Worm (Caenorhabditis elegans) whole organism, early embryonic: ENCODE data around the gene srx-56.

Experiments used
- B0310.2 ChIP-seq: sonication (generic microtip); optimal IDR thresholded peaks from 2 replicates; lab custom pipeline; 2016; ENCODE audit warnings: mild to moderate bottlenecking, missing genetic modification characterization, missing compliant biosample characterization
- F13C5.2 ChIP-seq: sonication (generic microtip); optimal IDR thresholded peaks from 2 replicates; lab custom pipeline; 2017; ENCODE audit warnings: mild to moderate bottlenecking, missing genetic modification characterization, inconsistent platforms, missing compliant biosample characterization
- aly-1 ChIP-seq: sonication (generic microtip); optimal IDR thresholded peaks from 2 replicates; lab custom pipeline; 2016; ENCODE audit warnings: missing genetic modification characterization, missing compliant biosample characterization
- ama-1 ChIP-seq: fragments of 150-350 bp; optimal IDR thresholded peaks from 2 replicates; lab custom pipeline; 2014
- ceh-13 ChIP-seq: fragments of 200-800 bp; sonication (Bioruptor generic); optimal IDR thresholded peaks from 2 replicates; lab custom pipeline; 2018; ENCODE audit warnings: mild to moderate bottlenecking, missing genetic modification characterization, missing compliant biosample characterization
- ceh-36 ChIP-seq: sonication (generic microtip); optimal IDR thresholded peaks from 2 replicates; lab custom pipeline; 2016; ENCODE audit warnings: missing genetic modification characterization, inconsistent platforms, missing compliant biosample characterization
- ets-7 ChIP-seq: sonication (generic microtip); optimal IDR thresholded peaks from 2 replicates; lab custom pipeline; 2016; ENCODE audit warnings: missing genotype, missing genetic modification characterization, missing compliant biosample characterization
- flt-1 ChIP-seq: fragments of 200-800 bp; sonication (Bioruptor generic); IDR thresholded peaks from 2 replicates; pipeline ENCODE4 v1.3.6; 2022; ENCODE audit warnings: missing genetic modification characterization, missing compliant biosample characterization
- hmbx-1 ChIP-seq: sonication (generic microtip); optimal IDR thresholded peaks from 2 replicates; lab custom pipeline; 2016; ENCODE audit warnings: mild to moderate bottlenecking, missing genetic modification characterization, missing compliant biosample characterization
- hmg-4 ChIP-seq: fragments of 200-800 bp; sonication (Bioruptor generic); optimal IDR thresholded peaks from 2 replicates; lab custom pipeline; 2018; ENCODE audit warnings: mild to moderate bottlenecking, missing genetic modification characterization, missing compliant biosample characterization
- hnd-1 ChIP-seq: sonication (generic microtip); optimal IDR thresholded peaks from 2 replicates; lab custom pipeline; 2016; ENCODE audit warnings: missing genetic modification characterization, missing compliant biosample characterization
- pes-1 ChIP-seq: fragments of 200-800 bp; sonication (Bioruptor generic); IDR thresholded peaks from 2 replicates; pipeline ENCODE4 v1.3.6; 2022; ENCODE audit warnings: missing genetic modification reagents, missing genetic modification characterization, missing compliant biosample characterization
- scrt-1 ChIP-seq: fragments of 200-800 bp; sonication (Bioruptor generic); IDR thresholded peaks from 2 replicates; pipeline ENCODE4 v1.3.6; 2022; ENCODE audit warnings: missing genetic modification characterization, missing compliant biosample characterization
- sea-1 ChIP-seq: fragments of 200-800 bp; sonication (Bioruptor generic); conservative IDR thresholded peaks from 2 replicates; pipeline ENCODE4 v1.3.6; 2022; ENCODE audit warnings: missing genetic modification characterization, missing compliant biosample characterization
- tbx-11 ChIP-seq: fragments of 200-800 bp; sonication (Bioruptor generic); IDR thresholded peaks from 2 replicates; pipeline ENCODE4 v1.3.6; 2022; ENCODE audit warnings: missing genetic modification characterization, missing compliant biosample characterization
- tbx-37 ChIP-seq: fragments of 200-800 bp; sonication (Bioruptor generic); conservative IDR thresholded peaks from 2 replicates; pipeline ENCODE4 v1.3.6; 2022; ENCODE audit warnings: missing genetic modification reagents, missing genetic modification characterization, missing compliant biosample characterization
- tra-4 ChIP-seq: sonication (generic microtip); optimal IDR thresholded peaks from 2 replicates; lab custom pipeline; 2017; ENCODE audit warnings: missing genetic modification characterization, missing compliant biosample characterization

Gene srx-56

ce11 chrV:7387755-7388154, 13.6 kb downstream of the srx-56 start, which contains the start of gene C02H6.3:
Gene C02H6.3, minus strand, starts transcription at chrV:7387855.
- TF ChIP-seq aly-1 (tag; lab: Kevin White, UChicago) (no peak), sea-1 (no peak), ets-7 (tag; lab: Kevin White, UChicago) (no peak), flt-1 (GFP tag; lab: Robert Waterston, UW) (no peak), F13C5.2 (no peak), tbx-37 (no peak), hmg-4 (GFP tag; lab: Kevin White, UChicago) (no peak)

DNA sequence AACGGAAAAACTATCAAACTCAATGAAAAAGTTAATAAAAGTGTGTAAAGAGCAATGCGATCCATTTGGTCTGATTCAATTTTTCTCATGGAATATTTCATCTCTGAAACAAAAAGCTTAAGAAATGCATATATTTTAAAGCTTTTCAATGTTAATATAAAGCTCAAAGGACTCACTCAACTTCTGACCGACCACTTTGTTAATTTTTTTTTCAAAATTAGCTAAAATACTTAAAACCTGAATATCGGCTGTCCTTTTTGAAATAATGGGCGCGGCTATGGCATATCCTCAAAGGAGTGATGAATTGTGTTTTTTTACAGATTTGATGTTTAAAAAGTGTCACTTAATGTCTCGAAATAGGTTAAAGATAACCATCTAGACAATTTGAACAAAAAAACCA, 15.6 kb downstream of the srx-56 start, which contains the start of gene C02H6.1:
TSS of gene C02H6.1 (minus strand) at position 101 of the 400 bp plus-strand sequence.
- TF ChIP-seq hmg-4 (GFP tag; lab: Kevin White, UChicago) = no peak
- no peak for TF ChIP-seq hnd-1 (tag; lab: Kevin White, UChicago)
- TF ChIP-seq sea-1 = no peak
- TF ChIP-seq ceh-36 (tag; lab: Kevin White, UChicago) = no peak
- TF ChIP-seq ets-7 (tag; lab: Kevin White, UChicago) = no peak
- TF ChIP-seq tbx-11 (GFP tag; lab: Robert Waterston, UW) = no peak
- TF ChIP-seq aly-1 (tag; lab: Kevin White, UChicago) = no peak
- no peak for TF ChIP-seq hmbx-1 (tag; lab: Kevin White, UChicago)

DNA sequence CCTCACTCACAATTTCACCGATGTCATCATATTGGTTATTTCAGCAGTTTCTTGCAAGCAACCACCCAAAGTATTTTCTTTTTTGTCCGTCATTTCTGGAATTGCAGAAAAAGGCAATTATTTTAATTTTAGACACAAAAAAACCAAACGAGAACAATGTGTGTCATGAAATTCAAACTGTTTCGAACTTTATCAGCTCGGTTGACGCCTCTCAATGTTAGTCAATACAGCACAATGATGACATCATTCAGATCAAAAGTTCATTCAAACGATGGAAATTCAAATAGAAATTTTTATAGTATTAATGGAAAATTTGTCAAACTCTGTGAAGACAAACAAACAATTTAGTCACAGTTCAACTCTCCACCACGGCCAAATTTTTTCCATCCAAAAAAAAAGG, 17.7 kb downstream of the srx-56 start, which contains the start of gene fbxa-105:
TSS of gene fbxa-105 (minus strand) at position 97 of the 400 bp plus-strand sequence.
- no peak for TF ChIP-seq hnd-1 (tag; lab: Kevin White, UChicago)
- TF ChIP-seq ama-1 (lab: Kevin White, UChicago) = no peak
- no peak for TF ChIP-seq F13C5.2
- TF ChIP-seq aly-1 (tag; lab: Kevin White, UChicago) = no peak
- TF ChIP-seq tbx-37 = no peak
- TF ChIP-seq scrt-1 = no peak
- no peak for TF ChIP-seq pes-1 (GFP tag; lab: Robert Waterston, UW)
- no peak for TF ChIP-seq tra-4 (tag; lab: Kevin White, UChicago)
- no peak for TF ChIP-seq ets-7 (tag; lab: Kevin White, UChicago)
- TF ChIP-seq sea-1 = no peak
- no peak for TF ChIP-seq flt-1 (GFP tag; lab: Robert Waterston, UW)
- TF ChIP-seq hmbx-1 (tag; lab: Kevin White, UChicago) = no peak
- TF ChIP-seq tbx-11 (GFP tag; lab: Robert Waterston, UW) = no peak
- TF ChIP-seq ceh-13 = no peak
- TF ChIP-seq ceh-36 (tag; lab: Kevin White, UChicago) = no peak
- TF ChIP-seq B0310.2 (tag; lab: Kevin White, UChicago) = no peak
- TF ChIP-seq hmg-4 (GFP tag; lab: Kevin White, UChicago) = no peak

DNA sequence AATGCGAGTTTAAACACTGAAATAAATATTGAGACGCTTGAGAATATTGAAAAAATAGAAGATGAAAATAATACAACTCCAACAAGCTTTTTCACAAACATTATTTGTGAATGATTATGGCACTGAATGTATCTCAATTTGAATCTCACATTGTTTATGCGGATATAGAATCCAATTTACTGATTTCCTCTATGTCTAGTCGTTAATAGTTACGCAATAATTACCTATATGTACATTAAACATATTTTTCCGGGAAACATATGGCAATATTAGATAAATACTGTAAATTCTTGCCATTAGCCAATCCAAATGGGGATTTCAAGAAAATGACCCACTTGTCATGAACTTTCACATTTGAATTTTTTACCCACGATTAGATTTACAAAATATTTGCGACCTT, 21.2 kb downstream of the srx-56 start, which contains the start of gene srx-9:
TSS of gene srx-9 (minus strand) at position 101 of the 400 bp plus-strand sequence.
- TF ChIP-seq scrt-1 (no peak), pes-1 (GFP tag; lab: Robert Waterston, UW) (no peak), aly-1 (tag; lab: Kevin White, UChicago) (no peak), ceh-36 (tag; lab: Kevin White, UChicago) (no peak), ama-1 (lab: Kevin White, UChicago) (no peak), F13C5.2 (no peak), hmbx-1 (tag; lab: Kevin White, UChicago) (no peak), hnd-1 (tag; lab: Kevin White, UChicago) (no peak), tra-4 (tag; lab: Kevin White, UChicago) (no peak), ets-7 (tag; lab: Kevin White, UChicago) (no peak), tbx-11 (GFP tag; lab: Robert Waterston, UW) (no peak), B0310.2 (tag; lab: Kevin White, UChicago) (no peak), hmg-4 (GFP tag; lab: Kevin White, UChicago) (no peak), tbx-37 (no peak)

- no peak for TF ChIP-seq tra-4 (tag; lab: Kevin White, UChicago)
- TF ChIP-seq ets-7 (tag; lab: Kevin White, UChicago) = no peak
- no peak for TF ChIP-seq B0310.2 (tag; lab: Kevin White, UChicago)
- TF ChIP-seq aly-1 (tag; lab: Kevin White, UChicago) = no peak
- no peak for TF ChIP-seq pes-1 (GFP tag; lab: Robert Waterston, UW)
- TF ChIP-seq tbx-37 = no peak
- no peak for TF ChIP-seq scrt-1
- no peak for TF ChIP-seq tbx-11 (GFP tag; lab: Robert Waterston, UW)
These were observed 25.0 kb downstream of the srx-56 start, which contains the start of gene gst-41 for ce11 chrV:7399202-7399601. Gene gst-41, minus strand, starts transcription at chrV:7399302.

- TF ChIP-seq hmg-4 (GFP tag; lab: Kevin White, UChicago) (no peak), ceh-13 (no peak), ama-1 (lab: Kevin White, UChicago) (no peak), tbx-37 (no peak), sea-1 (no peak), F13C5.2 (no peak)
These were observed 25.9 kb downstream of the srx-56 start, which contains the start of gene cnc-9 for ce11 chrV:7400095-7400494. Gene cnc-9, minus strand, starts transcription at chrV:7400195.

ce11 chrV:7400588-7400987, 26.4 kb downstream of the srx-56 start, which contains the start of gene srx-60:
Gene srx-60, plus strand, starts transcription at chrV:7400888.
- no peak for TF ChIP-seq B0310.2 (tag; lab: Kevin White, UChicago)
- no peak for TF ChIP-seq scrt-1
- no peak for TF ChIP-seq F13C5.2
- no peak for TF ChIP-seq hmbx-1 (tag; lab: Kevin White, UChicago)
- TF ChIP-seq ceh-13 = no peak
- no peak for TF ChIP-seq pes-1 (GFP tag; lab: Robert Waterston, UW)

DNA sequence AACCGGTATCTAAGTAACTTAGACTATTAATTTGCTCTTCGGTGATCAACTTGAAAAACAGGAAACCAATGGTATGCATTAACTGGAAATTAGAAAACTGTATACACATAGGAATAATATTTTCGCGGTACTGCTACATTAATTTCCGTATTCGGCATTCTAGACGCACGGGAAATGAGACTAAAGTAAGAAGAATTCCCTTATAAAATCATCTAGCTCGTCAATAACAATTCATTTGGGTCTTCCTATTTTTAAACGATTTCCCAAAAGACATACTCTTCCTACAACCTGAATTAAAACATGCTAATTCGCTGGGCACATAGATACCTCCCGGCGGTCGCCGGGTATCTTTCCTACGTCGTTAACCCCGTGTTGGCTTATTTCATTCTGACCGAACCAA, 28.2 kb downstream of the srx-56 start, which contains the start of gene srj-13:
TSS of gene srj-13 (plus strand) at position 301 of the 400 bp plus-strand sequence.
- TF ChIP-seq ets-7 (tag; lab: Kevin White, UChicago) (no peak), aly-1 (tag; lab: Kevin White, UChicago) (no peak), ceh-36 (tag; lab: Kevin White, UChicago) (no peak), hnd-1 (tag; lab: Kevin White, UChicago) (no peak), hmbx-1 (tag; lab: Kevin White, UChicago) (no peak), tbx-37 (no peak), pes-1 (GFP tag; lab: Robert Waterston, UW) (no peak), B0310.2 (tag; lab: Kevin White, UChicago) (no peak), flt-1 (GFP tag; lab: Robert Waterston, UW) (no peak), tra-4 (tag; lab: Kevin White, UChicago) (no peak), hmg-4 (GFP tag; lab: Kevin White, UChicago) (no peak), scrt-1 (no peak), ama-1 (lab: Kevin White, UChicago) (no peak), sea-1 (no peak), tbx-11 (GFP tag; lab: Robert Waterston, UW) (no peak)
